Worm (Caenorhabditis elegans) whole organism, L4 larva: Measurements from ENCODE around the gene Y67D8A.2.

ENCODE experiments used
- F44E2.7 ChIP-seq: fragments of 200-800 bp; sonication (Bioruptor generic); IDR thresholded peaks from 2 replicates; pipeline ENCODE4 v2.1.2; 2022; ENCODE audit warnings: missing genetic modification characterization, missing compliant biosample characterization
- T20F7.1 ChIP-seq: fragments of 200-800 bp; sonication (Bioruptor generic); optimal IDR thresholded peaks from 2 replicates; lab custom pipeline; 2018; ENCODE audit warnings: mild to moderate bottlenecking, missing genetic modification characterization, missing compliant biosample characterization
- T26A8.4 ChIP-seq: fragments of 200-800 bp; sonication (Bioruptor generic); IDR thresholded peaks from 2 replicates; pipeline ENCODE4 v1.3.6; 2022; ENCODE audit warnings: missing genetic modification characterization, missing compliant biosample characterization
- Y5F2A.4 ChIP-seq: fragments of 200-800 bp; sonication (Bioruptor generic); optimal IDR thresholded peaks from 2 replicates; lab custom pipeline; 2018; ENCODE audit warnings: mild to moderate bottlenecking, missing genetic modification characterization, missing compliant biosample characterization
- aha-1 ChIP-seq: fragments of 150-350 bp; peaks from one replicate; lab custom pipeline; 2014; ENCODE audit warnings: missing biosample characterization, missing genetic modification characterization
- arid-1 ChIP-seq: fragments of 200-800 bp; sonication (Bioruptor generic); conservative IDR thresholded peaks from 2 replicates; pipeline ENCODE4 v1.3.6; 2022; ENCODE audit warnings: missing genetic modification reagents, missing genetic modification characterization, missing compliant biosample characterization
- cey-2 ChIP-seq: sonication (generic microtip); optimal IDR thresholded peaks from 3 replicates; lab custom pipeline; 2017; ENCODE audit warnings: missing genetic modification characterization, mild to moderate bottlenecking, missing compliant biosample characterization, antibody characterized with exemption, borderline replicate concordance; ENCODE audit not compliant: insufficient read depth
- ctbp-1 ChIP-seq: fragments of 200-800 bp; sonication (Bioruptor generic); IDR thresholded peaks from 2 replicates; pipeline ENCODE4 v1.3.6; 2022; ENCODE audit warnings: missing genetic modification reagents, missing genetic modification characterization, missing compliant biosample characterization
- daf-12 ChIP-seq: fragments of 150-350 bp; optimal IDR thresholded peaks from 2 replicates; lab custom pipeline; 2014; ENCODE audit warnings: missing biosample characterization, missing genetic modification reagents, missing genetic modification characterization
- daf-16 ChIP-seq, 3 experiments: sonication (generic microtip); optimal IDR thresholded peaks; 2 replicates each; lab custom pipeline; 2016 to 2017; ENCODE audit warnings: missing genetic modification characterization in 3 of 3, missing genetic modification reagents in 3 of 3, mild to moderate bottlenecking in 2 of 3, missing compliant biosample characterization in 2 of 3, missing biosample characterization in 1 of 3, moderate library complexity in 1 of 3
- dmd-6 ChIP-seq: fragments of 200-800 bp; sonication (Bioruptor generic); IDR thresholded peaks from 2 replicates; pipeline ENCODE4 v1.3.6; 2022; ENCODE audit warnings: missing genetic modification reagents, missing genetic modification characterization, missing compliant biosample characterization
- dmd-8 ChIP-seq: fragments of 200-800 bp; sonication (Bioruptor generic); IDR thresholded peaks from 2 replicates; pipeline ENCODE4 v1.3.6; 2022; ENCODE audit warnings: missing genetic modification characterization, missing compliant biosample characterization
- dpl-1 ChIP-seq: fragments of 150-350 bp; optimal IDR thresholded peaks from 2 replicates; lab custom pipeline; 2014; ENCODE audit warnings: missing biosample characterization, missing genetic modification reagents, missing genetic modification characterization
- duxl-1 ChIP-seq: sonication (generic microtip); optimal IDR thresholded peaks from 2 replicates; lab custom pipeline; 2016; ENCODE audit warnings: mild to moderate bottlenecking, missing genetic modification characterization, moderate library complexity, missing compliant biosample characterization; ENCODE audit not compliant: poor library complexity
- dve-1 ChIP-seq: sonication (generic microtip); optimal IDR thresholded peaks from 2 replicates; lab custom pipeline; 2017; ENCODE audit warnings: antibody characterized with exemption, mild to moderate bottlenecking, missing genetic modification characterization, missing compliant biosample characterization; ENCODE audit not compliant: insufficient read depth
- egl-27 ChIP-seq: sonication (generic microtip); optimal IDR thresholded peaks from 3 replicates; lab custom pipeline; 2017; ENCODE audit warnings: missing biosample characterization, missing genetic modification reagents, missing genetic modification characterization
- fkh-10 ChIP-seq: fragments of 150-350 bp; optimal IDR thresholded peaks from 2 replicates; lab custom pipeline; 2014; ENCODE audit warnings: missing biosample characterization, missing genetic modification reagents, missing genetic modification characterization
- gei-8 ChIP-seq: fragments of 200-800 bp; sonication (Bioruptor generic); optimal IDR thresholded peaks from 2 replicates; lab custom pipeline; 2018; ENCODE audit warnings: mild to moderate bottlenecking, missing genetic modification characterization, missing compliant biosample characterization
- hif-1 ChIP-seq, 2 experiments: sonication (generic microtip); optimal IDR thresholded peaks; 2 replicates each; lab custom pipeline; 2016 to 2017; ENCODE audit warnings: missing compliant biosample characterization in 2 of 2, missing genetic modification characterization in 2 of 2, missing genetic modification reagents in 2 of 2, missing genotype in 2 of 2, mild to moderate bottlenecking in 1 of 2
- hmg-1.1 ChIP-seq: fragments of 200-800 bp; sonication (Bioruptor generic); IDR thresholded peaks from 2 replicates; pipeline ENCODE4 v1.3.6; 2022; ENCODE audit warnings: missing genetic modification reagents, missing genetic modification characterization, missing compliant biosample characterization
- lin-1 ChIP-seq: fragments of 200-800 bp; sonication (Bioruptor generic); IDR thresholded peaks from 2 replicates; pipeline ENCODE4 v1.3.6; 2022; ENCODE audit warnings: missing genetic modification reagents, missing genetic modification characterization, missing compliant biosample characterization
- lin-13 ChIP-seq: fragments of 150-350 bp; optimal IDR thresholded peaks from 2 replicates; lab custom pipeline; 2014; ENCODE audit warnings: missing biosample characterization, missing genetic modification reagents, missing genetic modification characterization
- lin-38 ChIP-seq: fragments of 200-800 bp; sonication (Bioruptor generic); IDR thresholded peaks from 2 replicates; pipeline ENCODE4 v1.3.6; 2022; ENCODE audit warnings: missing genetic modification reagents, missing genetic modification characterization, missing compliant biosample characterization
- lir-3 ChIP-seq: sonication (generic microtip); optimal IDR thresholded peaks from 2 replicates; lab custom pipeline; 2016; ENCODE audit warnings: mild to moderate bottlenecking, missing genetic modification characterization, missing compliant biosample characterization
- mdl-1 ChIP-seq, 2 experiments: fragments of 150-350 bp in 1 of 2; sonication (generic microtip) in 1 of 2; optimal IDR thresholded peaks; 2 replicates each; lab custom pipeline; 2014 to 2017; ENCODE audit warnings: missing biosample characterization in 2 of 2, missing genetic modification characterization in 2 of 2
- mes-2 ChIP-seq: sonication (generic microtip); optimal IDR thresholded peaks from 2 replicates; lab custom pipeline; 2016; ENCODE audit warnings: missing genotype, mild to moderate bottlenecking, missing genetic modification characterization, missing compliant biosample characterization; ENCODE audit not compliant: poor library complexity, severe bottlenecking
- mxl-3 ChIP-seq: fragments of 200-800 bp; sonication (Bioruptor generic); optimal IDR thresholded peaks from 2 replicates; lab custom pipeline; 2018; ENCODE audit warnings: mild to moderate bottlenecking, missing genetic modification characterization, missing compliant biosample characterization
- nhr-10 ChIP-seq: fragments of 150-350 bp; optimal IDR thresholded peaks from 2 replicates; lab custom pipeline; 2014; ENCODE audit warnings: missing biosample characterization, missing genetic modification characterization
- nhr-102 ChIP-seq: sonication (generic microtip); optimal IDR thresholded peaks from 2 replicates; lab custom pipeline; 2016; ENCODE audit warnings: mild to moderate bottlenecking, missing genetic modification characterization, moderate library complexity, missing compliant biosample characterization
- nhr-11 ChIP-seq: fragments of 150-350 bp; optimal IDR thresholded peaks from 2 replicates; lab custom pipeline; 2014; ENCODE audit warnings: missing biosample characterization, missing genetic modification characterization
- nhr-237 ChIP-seq: sonication (generic microtip); optimal IDR thresholded peaks from 2 replicates; lab custom pipeline; 2017; ENCODE audit warnings: missing biosample characterization, missing genetic modification characterization
- nhr-25 ChIP-seq: sonication (generic microtip); optimal IDR thresholded peaks from 2 replicates; lab custom pipeline; 2017; ENCODE audit warnings: missing genetic modification characterization, mild to moderate bottlenecking, missing compliant biosample characterization, antibody characterized with exemption, moderate library complexity, borderline replicate concordance; ENCODE audit not compliant: insufficient read depth
- nhr-28 ChIP-seq: fragments of 150-350 bp; optimal IDR thresholded peaks from 2 replicates; lab custom pipeline; 2014; ENCODE audit warnings: missing biosample characterization, missing genetic modification characterization
- nhr-41 ChIP-seq: fragments of 200-800 bp; sonication (Bioruptor generic); IDR thresholded peaks from 2 replicates; pipeline ENCODE4 v1.3.6; 2022; ENCODE audit warnings: missing genetic modification reagents, missing genetic modification characterization, missing compliant biosample characterization
- nhr-76 ChIP-seq: fragments of 150-350 bp; optimal IDR thresholded peaks from 2 replicates; lab custom pipeline; 2014; ENCODE audit warnings: missing biosample characterization, missing genetic modification characterization
- nhr-77 ChIP-seq: fragments of 150-350 bp; optimal IDR thresholded peaks from 2 replicates; lab custom pipeline; 2014; ENCODE audit warnings: missing biosample characterization, missing genetic modification characterization
- php-3 ChIP-seq: fragments of 200-800 bp; sonication (Bioruptor generic); IDR thresholded peaks from 2 replicates; pipeline ENCODE4 v1.3.6; 2022; ENCODE audit warnings: missing genetic modification reagents, missing genetic modification characterization, missing compliant biosample characterization
- rbr-2 ChIP-seq: sonication (generic microtip); optimal IDR thresholded peaks from 2 replicates; lab custom pipeline; 2016; ENCODE audit warnings: missing genotype, missing genetic modification characterization, missing compliant biosample characterization
- snpc-1.2 ChIP-seq: fragments of 200-800 bp; sonication (Bioruptor generic); IDR thresholded peaks from 2 replicates; pipeline ENCODE4 v1.3.6; 2022; ENCODE audit warnings: missing genetic modification reagents, missing genetic modification characterization, missing compliant biosample characterization
- snpc-4 ChIP-seq: fragments of 150-350 bp; optimal IDR thresholded peaks from 2 replicates; lab custom pipeline; 2014; ENCODE audit warnings: missing biosample characterization, missing genetic modification characterization
- spr-1 ChIP-seq: sonication (generic microtip); optimal IDR thresholded peaks from 2 replicates; lab custom pipeline; 2016; ENCODE audit warnings: mild to moderate bottlenecking, missing genetic modification characterization, missing compliant biosample characterization
- tra-1 ChIP-seq: fragments of 200-800 bp; sonication (Bioruptor generic); IDR thresholded peaks from 2 replicates; pipeline ENCODE4 v1.3.6; 2022; ENCODE audit warnings: missing genetic modification reagents, missing genetic modification characterization, missing compliant biosample characterization
- unc-39 ChIP-seq: sonication (generic microtip); optimal IDR thresholded peaks from 2 replicates; lab custom pipeline; 2017; ENCODE audit warnings: missing biosample characterization, missing genetic modification characterization
- unc-62 ChIP-seq, 3 experiments: fragments of 150-350 bp in 1 of 3; sonication (generic microtip); optimal IDR thresholded peaks in 2 of 3; peaks in 1 of 3; 1 replicate in 1 of 3; 2 replicates in 2 of 3; lab custom pipeline; 2014 to 2017; ENCODE audit warnings: missing biosample characterization in 3 of 3, missing genetic modification characterization in 3 of 3, missing genetic modification reagents in 3 of 3, missing genotype in 1 of 3
- zfp-2 ChIP-seq: sonication (generic microtip); optimal IDR thresholded peaks from 2 replicates; lab custom pipeline; 2016; ENCODE audit warnings: mild to moderate bottlenecking, missing genetic modification characterization, missing compliant biosample characterization
- zip-11 ChIP-seq: fragments of 200-800 bp; sonication (Bioruptor generic); IDR thresholded peaks from 2 replicates; pipeline ENCODE4 v1.3.6; 2022; ENCODE audit warnings: missing genetic modification characterization, missing compliant biosample characterization
- zip-2 ChIP-seq: fragments of 150-350 bp; optimal IDR thresholded peaks from 2 replicates; lab custom pipeline; 2014; ENCODE audit warnings: missing biosample characterization, missing genetic modification characterization

Gene Y67D8A.2

DNA sequence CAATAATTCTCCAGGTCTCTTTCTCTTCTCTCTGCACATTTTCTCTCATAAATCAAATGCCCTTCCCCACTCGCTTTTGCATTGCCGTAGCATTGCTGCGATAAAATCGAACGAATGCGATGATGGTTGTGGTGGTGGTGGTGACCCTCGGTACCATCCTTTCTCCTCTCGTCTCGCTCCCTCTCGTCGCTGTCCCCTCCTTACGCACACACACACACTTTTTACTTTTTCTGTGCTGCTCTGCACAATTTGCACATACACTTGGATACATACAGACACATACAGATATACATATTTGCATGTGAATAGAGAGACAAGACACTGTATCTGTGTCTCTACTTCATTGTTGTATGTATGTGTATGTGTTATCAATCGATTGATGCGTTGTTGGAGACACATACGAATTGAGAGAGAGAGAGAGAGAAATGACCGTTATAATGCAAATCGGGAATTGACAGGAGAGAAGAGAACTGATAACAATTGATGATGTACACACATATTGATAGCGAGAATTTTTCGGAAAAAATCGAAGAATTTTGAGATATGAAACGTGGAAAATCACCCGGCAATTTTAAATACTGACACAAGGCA is 5.4 kb downstream of the Y67D8A.2 start (continued):
- TF ChIP-seq unc-39 (tag; lab: Kevin White, UChicago) (no peak), zip-11 (GFP tag; lab: Robert Waterston, UW) (no peak), daf-12 (tag; lab: Kevin White, UChicago) (no peak), lin-38 (peak; percentile 40), spr-1 (tag; lab: Kevin White, UChicago) (peak; percentile 37), dve-1 (tag; lab: Kevin White, UChicago) (peak; percentile 97), hmg-1.1 (0 out of 2 replicates have a peak, but pooled peaks have one; percentile 40), arid-1 (GFP tag; lab: Robert Waterston, UW) (no peak), lin-1 (GFP tag; lab: Robert Waterston, UW) (peak; percentile 38; the same call in 1 of the 2 replicates), daf-16 (GFP tag; optimal IDR thresholded peaks at IDR 0.05; lab: Kevin White, UChicago) (peak in 1 of 2 experiments; percentile 62), daf-16 (tag; optimal IDR thresholded peaks at IDR 0.05; lab: Kevin White, UChicago) (peak; percentile 92), dpl-1 (GFP tag; lab: Kevin White, UChicago) (peak; percentile 39), nhr-28 (tag; lab: Kevin White, UChicago) (peak; percentile 99), nhr-25 (peak; percentile 5), nhr-77 (tag; lab: Kevin White, UChicago) (peak; percentile 77), snpc-4 (no peak), hif-1 (tag; optimal IDR thresholded peaks at IDR 0.05; lab: Kevin White, UChicago) (peak in 1 of 2 experiments; percentile 47), egl-27 (tag; lab: Kevin White, UChicago) (no peak), aha-1 (tag; lab: Kevin White, UChicago) (peak; percentile 72), php-3 (GFP tag; lab: Robert Waterston, UW) (peak; percentile 35; the same call in 1 of the 2 replicates), mes-2 (tag; lab: Kevin White, UChicago) (peak; percentile 60), rbr-2 (tag; lab: Kevin White, UChicago) (peak; percentile 55), tra-1 (GFP tag; lab: Robert Waterston, UW) (0 out of 2 replicates have a peak, but pooled peaks have one; percentile 28), unc-62 (GFP tag; optimal IDR thresholded peaks at IDR 0.05 in 1 of 2; lab: Kevin White, UChicago) (peak; percentile 30 to 99), unc-62 (tag; optimal IDR thresholded peaks at IDR 0.05; lab: Kevin White, UChicago) (no peak), lin-13 (GFP tag; lab: Kevin White, UChicago) (peak; percentile 40), mxl-3 (GFP tag; lab: Kevin White, UChicago) (peak; percentile 69)

DNA sequence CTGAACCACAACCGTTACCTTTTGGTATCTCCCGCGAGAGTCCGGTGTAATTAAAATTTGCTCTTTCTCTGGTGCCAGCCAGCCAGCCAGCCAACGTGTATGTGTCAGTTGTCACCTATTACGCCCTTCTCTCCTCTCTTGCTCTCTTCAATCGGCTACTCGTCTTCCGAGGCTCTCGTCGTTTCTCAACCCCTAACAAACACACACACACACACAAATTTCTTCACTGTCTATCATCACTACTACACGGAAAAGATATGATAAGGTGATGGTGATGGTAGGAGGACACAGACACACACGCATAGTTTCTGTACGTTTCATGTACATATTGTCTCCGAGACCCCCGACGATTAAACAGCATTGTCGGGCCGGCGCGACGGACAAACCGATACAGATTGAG is 9.4 kb downstream of the Y67D8A.2 start:
- TF ChIP-seq hmg-1.1: no peak
- no peak for TF ChIP-seq duxl-1
- TF ChIP-seq mdl-1 (tag; optimal IDR thresholded peaks at IDR 0.05; lab: Kevin White, UChicago): peak in 1 of 2 experiments; percentile 19
- no peak for TF ChIP-seq zip-2 (tag; lab: Kevin White, UChicago)
- TF ChIP-seq Y5F2A.4 (GFP tag; lab: Kevin White, UChicago): no peak
- TF ChIP-seq dmd-6 (GFP tag; lab: Robert Waterston, UW): peak; percentile 60
- TF ChIP-seq ctbp-1 (GFP tag; lab: Robert Waterston, UW): no peak
- no peak for TF ChIP-seq nhr-102 (tag; lab: Kevin White, UChicago)
- TF ChIP-seq F44E2.7 (GFP tag; lab: Robert Waterston, UW): no peak
- no peak for TF ChIP-seq T26A8.4
- TF ChIP-seq nhr-76 (tag; lab: Kevin White, UChicago): no peak
- 0 out of 2 replicates have a peak, but pooled peaks have one; percentile 13 for TF ChIP-seq nhr-41 (GFP tag; lab: Robert Waterston, UW)
- no peak for TF ChIP-seq gei-8 (GFP tag; lab: Kevin White, UChicago)
- TF ChIP-seq T20F7.1 (GFP tag; lab: Kevin White, UChicago): no peak
- TF ChIP-seq nhr-11 (tag; lab: Kevin White, UChicago): peak; percentile 20
- no peak for TF ChIP-seq rbr-2 (tag; lab: Kevin White, UChicago)
- no peak for TF ChIP-seq nhr-25
- no peak for TF ChIP-seq snpc-1.2
- no peak for TF ChIP-seq dmd-8
- TF ChIP-seq nhr-237 (tag; lab: Kevin White, UChicago): no peak
- no peak for TF ChIP-seq lin-1 (GFP tag; lab: Robert Waterston, UW)
- no peak for TF ChIP-seq zfp-2 (tag; lab: Kevin White, UChicago)
- TF ChIP-seq lir-3: no peak
- TF ChIP-seq cey-2: no peak
- no peak for TF ChIP-seq nhr-10 (tag; lab: Kevin White, UChicago)
- TF ChIP-seq unc-62 (GFP tag; optimal IDR thresholded peaks at IDR 0.05 in 1 of 2; lab: Kevin White, UChicago): peak in 1 of 2 experiments; percentile 14
- TF ChIP-seq unc-62 (tag; optimal IDR thresholded peaks at IDR 0.05; lab: Kevin White, UChicago): no peak
- TF ChIP-seq fkh-10 (GFP tag; lab: Kevin White, UChicago): no peak
